Worm (Caenorhabditis elegans) whole organism, early embryonic: ENCODE results near the gene brap-2.

Source experiments
- ama-1 ChIP-seq: fragments of 150-350 bp; optimal IDR thresholded peaks from 2 replicates; lab custom pipeline; 2014
- ceh-13 ChIP-seq: fragments of 200-800 bp; sonication (Bioruptor generic); optimal IDR thresholded peaks from 2 replicates; lab custom pipeline; 2018; ENCODE audit warnings: mild to moderate bottlenecking, missing genetic modification characterization, missing compliant biosample characterization
- ets-7 ChIP-seq: sonication (generic microtip); optimal IDR thresholded peaks from 2 replicates; lab custom pipeline; 2016; ENCODE audit warnings: missing genotype, missing genetic modification characterization, missing compliant biosample characterization
- pes-1 ChIP-seq: fragments of 200-800 bp; sonication (Bioruptor generic); IDR thresholded peaks from 2 replicates; pipeline ENCODE4 v1.3.6; 2022; ENCODE audit warnings: missing genetic modification reagents, missing genetic modification characterization, missing compliant biosample characterization
- sea-1 ChIP-seq: fragments of 200-800 bp; sonication (Bioruptor generic); conservative IDR thresholded peaks from 2 replicates; pipeline ENCODE4 v1.3.6; 2022; ENCODE audit warnings: missing genetic modification characterization, missing compliant biosample characterization
- tbx-37 ChIP-seq: fragments of 200-800 bp; sonication (Bioruptor generic); conservative IDR thresholded peaks from 2 replicates; pipeline ENCODE4 v1.3.6; 2022; ENCODE audit warnings: missing genetic modification reagents, missing genetic modification characterization, missing compliant biosample characterization

- TF ChIP-seq ama-1 (lab: Kevin White, UChicago), result no peak
- TF ChIP-seq pes-1 (GFP tag; lab: Robert Waterston, UW), result no peak
- no peak for TF ChIP-seq ceh-13
- TF ChIP-seq tbx-37, result no peak
- TF ChIP-seq ets-7, result no peak
- TF ChIP-seq sea-1 (GFP tag; lab: Robert Waterston, UW), result no peak
Observed at ce11 chrII:5417905-5418304, 24.9 kb upstream of the brap-2 start.
